Worm (Caenorhabditis elegans) whole organism, L1 larva: ENCODE data around the gene str-111.

Experiments
- ceh-82 ChIP-seq, 3 experiments: fragments of 150-350 bp in 1 of 3; sonication (generic microtip) in 2 of 3; optimal IDR thresholded peaks; 2 replicates each; lab custom pipeline; 2014 to 2017; ENCODE audit warnings: missing biosample characterization in 3 of 3, missing genetic modification characterization in 3 of 3
- dpl-1 ChIP-seq, 3 experiments: fragments of 150-350 bp in 2 of 3; sonication (generic microtip) in 1 of 3; optimal IDR thresholded peaks; 2 replicates each; lab custom pipeline; 2014 to 2017; ENCODE audit warnings: missing biosample characterization in 3 of 3, missing genetic modification characterization in 3 of 3, missing genetic modification reagents in 3 of 3
- fkh-10 ChIP-seq: sonication (generic microtip); optimal IDR thresholded peaks from 2 replicates; lab custom pipeline; 2017; ENCODE audit warnings: missing biosample characterization, missing genetic modification reagents, missing genetic modification characterization
- isw-1 ChIP-seq: fragments of 200-800 bp; sonication (Bioruptor generic); IDR thresholded peaks from 2 replicates; pipeline ENCODE4 v1.3.6; 2022; ENCODE audit warnings: missing genetic modification characterization, missing compliant biosample characterization
- nhr-237 ChIP-seq: fragments of 150-350 bp; optimal IDR thresholded peaks from 2 replicates; lab custom pipeline; 2014; ENCODE audit warnings: missing biosample characterization, missing genetic modification characterization
- pag-3 ChIP-seq: sonication (generic microtip); optimal IDR thresholded peaks from 2 replicates; lab custom pipeline; 2017; ENCODE audit warnings: missing genetic modification characterization, mild to moderate bottlenecking, missing compliant biosample characterization, antibody characterized with exemption, borderline replicate concordance; ENCODE audit not compliant: insufficient read depth
- unc-30 ChIP-seq: sonication (generic microtip); optimal IDR thresholded peaks from 2 replicates; lab custom pipeline; 2017; ENCODE audit warnings: missing biosample characterization, missing genetic modification characterization
- unc-62 ChIP-seq: fragments of 150-350 bp; optimal IDR thresholded peaks from 2 replicates; lab custom pipeline; 2014; ENCODE audit warnings: missing biosample characterization, missing genetic modification reagents, missing genetic modification characterization

DNA sequence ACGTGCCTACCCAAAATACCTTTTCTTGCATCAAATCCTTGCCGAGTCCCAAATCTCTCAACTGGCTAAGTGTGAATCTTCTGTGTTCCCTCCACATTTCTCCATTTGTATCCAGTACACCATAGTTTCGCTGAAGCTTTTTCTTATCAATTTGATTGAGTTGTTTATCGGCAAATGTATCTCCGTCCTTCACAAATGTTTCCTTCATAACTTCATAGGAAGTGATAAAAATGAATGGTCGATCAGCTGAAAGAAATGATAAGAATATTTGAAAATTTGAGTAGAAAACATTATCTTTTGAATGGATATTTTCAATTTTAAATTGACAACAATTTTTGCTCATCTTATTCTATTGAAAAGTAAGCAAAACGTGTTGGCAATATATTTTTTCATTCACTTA, 6.3 kb upstream of the str-111 start:
- no peak for TF ChIP-seq fkh-10 (GFP tag; lab: Kevin White, UChicago)
- TF ChIP-seq unc-30: no peak
- TF ChIP-seq unc-62 (GFP tag; lab: Kevin White, UChicago): no peak
- TF ChIP-seq pag-3 (tag; lab: Kevin White, UChicago): no peak
- TF ChIP-seq isw-1 (GFP tag; lab: Robert Waterston, UW): no peak
- no peak for TF ChIP-seq dpl-1 (GFP tag; optimal IDR thresholded peaks at IDR 0.05; lab: Kevin White, UChicago)
- no peak for TF ChIP-seq nhr-237
- no peak for TF ChIP-seq ceh-82 (tag; optimal IDR thresholded peaks at IDR 0.05; lab: Kevin White, UChicago)
